Worm (Caenorhabditis elegans) whole organism, L4 larva: Measurements from ENCODE around the gene F46B6.5.
A peak's percentile ranks its signal among the peaks of the same experiment; 100 is the strongest.

ENCODE experiments used
- F10B5.3 ChIP-seq: sonication (generic microtip); optimal IDR thresholded peaks from 2 replicates; lab custom pipeline; 2016; ENCODE audit warnings: mild to moderate bottlenecking, missing genetic modification characterization, missing compliant biosample characterization
- F26F4.8 ChIP-seq: fragments of 200-800 bp; sonication (Bioruptor generic); conservative IDR thresholded peaks from 2 replicates; pipeline ENCODE4 v1.3.6; 2022; ENCODE audit warnings: missing genetic modification characterization, missing compliant biosample characterization
- F44E2.7 ChIP-seq: fragments of 200-800 bp; sonication (Bioruptor generic); IDR thresholded peaks from 2 replicates; pipeline ENCODE4 v2.1.2; 2022; ENCODE audit warnings: missing genetic modification characterization, missing compliant biosample characterization
- Y48G9A.11 ChIP-seq: fragments of 200-800 bp; sonication (Bioruptor generic); IDR thresholded peaks from 2 replicates; pipeline ENCODE4 v1.3.6; 2022; ENCODE audit warnings: missing genetic modification reagents, missing genetic modification characterization, missing compliant biosample characterization
- ZK337.2 ChIP-seq: fragments of 200-800 bp; sonication (Bioruptor generic); IDR thresholded peaks from 2 replicates; pipeline ENCODE4 v1.3.6; 2022; ENCODE audit warnings: missing genetic modification reagents, missing genetic modification characterization, missing compliant biosample characterization
- ZK546.5 ChIP-seq, 2 experiments: sonication (generic microtip); optimal IDR thresholded peaks; 2 replicates each; lab custom pipeline; 2017; ENCODE audit warnings: missing biosample characterization in 2 of 2, missing genetic modification characterization in 2 of 2
- aha-1 ChIP-seq: fragments of 150-350 bp; peaks from one replicate; lab custom pipeline; 2014; ENCODE audit warnings: missing biosample characterization, missing genetic modification characterization
- aly-2 ChIP-seq: sonication (generic microtip); optimal IDR thresholded peaks from 2 replicates; lab custom pipeline; 2018; ENCODE audit warnings: missing biosample characterization, missing genetic modification characterization
- arid-1 ChIP-seq: fragments of 200-800 bp; sonication (Bioruptor generic); conservative IDR thresholded peaks from 2 replicates; pipeline ENCODE4 v1.3.6; 2022; ENCODE audit warnings: missing genetic modification reagents, missing genetic modification characterization, missing compliant biosample characterization
- attf-4 ChIP-seq: sonication (generic microtip); optimal IDR thresholded peaks from 3 replicates; lab custom pipeline; 2017; ENCODE audit warnings: missing biosample characterization, missing genetic modification characterization
- ceh-20 ChIP-seq: fragments of 200-800 bp; sonication (Bioruptor generic); IDR thresholded peaks from 2 replicates; pipeline ENCODE4 v1.3.6; 2022; ENCODE audit warnings: missing genetic modification reagents, missing genetic modification characterization, missing compliant biosample characterization
- ces-1 ChIP-seq: fragments of 150-350 bp; sonication (generic microtip); optimal IDR thresholded peaks from 4 replicates; lab custom pipeline; 2014; ENCODE audit warnings: missing biosample characterization, missing genetic modification reagents, missing genetic modification characterization
- daf-16 ChIP-seq, 3 experiments: sonication (generic microtip); optimal IDR thresholded peaks; 2 replicates each; lab custom pipeline; 2016 to 2017; ENCODE audit warnings: missing genetic modification characterization in 3 of 3, missing genetic modification reagents in 3 of 3, mild to moderate bottlenecking in 2 of 3, missing compliant biosample characterization in 2 of 3, missing biosample characterization in 1 of 3, moderate library complexity in 1 of 3
- dmd-6 ChIP-seq: fragments of 200-800 bp; sonication (Bioruptor generic); IDR thresholded peaks from 2 replicates; pipeline ENCODE4 v1.3.6; 2022; ENCODE audit warnings: missing genetic modification reagents, missing genetic modification characterization, missing compliant biosample characterization
- dve-1 ChIP-seq: sonication (generic microtip); optimal IDR thresholded peaks from 2 replicates; lab custom pipeline; 2017; ENCODE audit warnings: antibody characterized with exemption, mild to moderate bottlenecking, missing genetic modification characterization, missing compliant biosample characterization; ENCODE audit not compliant: insufficient read depth
- egl-43 ChIP-seq: fragments of 200-800 bp; sonication (Bioruptor generic); IDR thresholded peaks from 2 replicates; pipeline ENCODE4 v1.3.6; 2022; ENCODE audit warnings: missing genetic modification reagents, missing genetic modification characterization, missing compliant biosample characterization
- hlh-11 ChIP-seq: fragments of 200-800 bp; sonication (Bioruptor generic); optimal IDR thresholded peaks from 2 replicates; lab custom pipeline; 2018; ENCODE audit warnings: mild to moderate bottlenecking, missing genetic modification characterization, missing compliant biosample characterization
- hlh-30 ChIP-seq: sonication (generic microtip); optimal IDR thresholded peaks from 2 replicates; lab custom pipeline; 2017; ENCODE audit warnings: antibody characterized with exemption, mild to moderate bottlenecking, missing genetic modification characterization, missing compliant biosample characterization; ENCODE audit not compliant: insufficient read depth
- lin-15B ChIP-seq: fragments of 150-350 bp; sonication (generic microtip); optimal IDR thresholded peaks from 3 replicates; lab custom pipeline; 2014; ENCODE audit warnings: missing biosample characterization, missing genetic modification characterization
- lin-29 ChIP-seq: fragments of 200-800 bp; sonication (Bioruptor generic); IDR thresholded peaks from 2 replicates; pipeline ENCODE4 v1.3.6; 2022; ENCODE audit warnings: missing genetic modification reagents, missing genetic modification characterization, missing compliant biosample characterization
- madf-5 ChIP-seq, 2 experiments: fragments of 200-800 bp; sonication (Bioruptor generic); IDR thresholded peaks; 2 replicates each; pipeline ENCODE4 v1.3.6; 2022; ENCODE audit warnings: missing compliant biosample characterization in 2 of 2, missing genetic modification characterization in 2 of 2
- mdl-1 ChIP-seq, 2 experiments: fragments of 150-350 bp in 1 of 2; sonication (generic microtip) in 1 of 2; optimal IDR thresholded peaks; 2 replicates each; lab custom pipeline; 2014 to 2017; ENCODE audit warnings: missing biosample characterization in 2 of 2, missing genetic modification characterization in 2 of 2
- mep-1 ChIP-seq: fragments of 150-350 bp; sonication (generic microtip); optimal IDR thresholded peaks from 3 replicates; lab custom pipeline; 2014; ENCODE audit warnings: missing biosample characterization, missing genetic modification characterization
- mxl-3 ChIP-seq: fragments of 200-800 bp; sonication (Bioruptor generic); optimal IDR thresholded peaks from 2 replicates; lab custom pipeline; 2018; ENCODE audit warnings: mild to moderate bottlenecking, missing genetic modification characterization, missing compliant biosample characterization
- nhr-10 ChIP-seq: fragments of 150-350 bp; optimal IDR thresholded peaks from 2 replicates; lab custom pipeline; 2014; ENCODE audit warnings: missing biosample characterization, missing genetic modification characterization
- nhr-111 ChIP-seq: fragments of 200-800 bp; sonication (Bioruptor generic); optimal IDR thresholded peaks from 2 replicates; lab custom pipeline; 2018; ENCODE audit warnings: mild to moderate bottlenecking, missing genetic modification characterization, missing compliant biosample characterization
- nhr-25 ChIP-seq: sonication (generic microtip); optimal IDR thresholded peaks from 2 replicates; lab custom pipeline; 2017; ENCODE audit warnings: missing genetic modification characterization, mild to moderate bottlenecking, missing compliant biosample characterization, antibody characterized with exemption, moderate library complexity, borderline replicate concordance; ENCODE audit not compliant: insufficient read depth
- nhr-28 ChIP-seq: fragments of 150-350 bp; optimal IDR thresholded peaks from 2 replicates; lab custom pipeline; 2014; ENCODE audit warnings: missing biosample characterization, missing genetic modification characterization
- nhr-41 ChIP-seq: fragments of 200-800 bp; sonication (Bioruptor generic); IDR thresholded peaks from 2 replicates; pipeline ENCODE4 v1.3.6; 2022; ENCODE audit warnings: missing genetic modification reagents, missing genetic modification characterization, missing compliant biosample characterization
- nhr-42 ChIP-seq: fragments of 200-800 bp; sonication (Bioruptor generic); IDR thresholded peaks from 2 replicates; pipeline ENCODE4 v1.3.6; 2022; ENCODE audit warnings: missing genetic modification characterization, missing compliant biosample characterization
- nhr-77 ChIP-seq: fragments of 150-350 bp; optimal IDR thresholded peaks from 2 replicates; lab custom pipeline; 2014; ENCODE audit warnings: missing biosample characterization, missing genetic modification characterization
- pqm-1 ChIP-seq: sonication (generic microtip); optimal IDR thresholded peaks from 2 replicates; lab custom pipeline; 2017; ENCODE audit warnings: missing biosample characterization, missing genetic modification characterization
- rbr-2 ChIP-seq: sonication (generic microtip); optimal IDR thresholded peaks from 2 replicates; lab custom pipeline; 2016; ENCODE audit warnings: missing genotype, missing genetic modification characterization, missing compliant biosample characterization
- saeg-2 ChIP-seq: fragments of 200-800 bp; sonication (Bioruptor generic); IDR thresholded peaks from 2 replicates; pipeline ENCODE4 v1.3.6; 2022; ENCODE audit warnings: missing genetic modification reagents, missing genetic modification characterization, missing compliant biosample characterization
- skn-1 ChIP-seq: fragments of 150-350 bp; optimal IDR thresholded peaks from 2 replicates; lab custom pipeline; 2014; ENCODE audit warnings: missing biosample characterization, missing genetic modification characterization
- snpc-1.2 ChIP-seq: fragments of 200-800 bp; sonication (Bioruptor generic); IDR thresholded peaks from 2 replicates; pipeline ENCODE4 v1.3.6; 2022; ENCODE audit warnings: missing genetic modification reagents, missing genetic modification characterization, missing compliant biosample characterization
- unc-39 ChIP-seq: sonication (generic microtip); optimal IDR thresholded peaks from 2 replicates; lab custom pipeline; 2017; ENCODE audit warnings: missing biosample characterization, missing genetic modification characterization
- unc-62 ChIP-seq, 3 experiments: fragments of 150-350 bp in 1 of 3; sonication (generic microtip); optimal IDR thresholded peaks in 2 of 3; peaks in 1 of 3; 1 replicate in 1 of 3; 2 replicates in 2 of 3; lab custom pipeline; 2014 to 2017; ENCODE audit warnings: missing biosample characterization in 3 of 3, missing genetic modification characterization in 3 of 3, missing genetic modification reagents in 3 of 3, missing genotype in 1 of 3
- zag-1 ChIP-seq: fragments of 150-350 bp; optimal IDR thresholded peaks from 2 replicates; lab custom pipeline; 2014; ENCODE audit warnings: missing biosample characterization, missing genetic modification characterization
- zip-11 ChIP-seq: fragments of 200-800 bp; sonication (Bioruptor generic); IDR thresholded peaks from 2 replicates; pipeline ENCODE4 v1.3.6; 2022; ENCODE audit warnings: missing genetic modification characterization, missing compliant biosample characterization
- ztf-7 ChIP-seq: fragments of 150-350 bp; optimal IDR thresholded peaks from 2 replicates; lab custom pipeline; 2014; ENCODE audit warnings: missing biosample characterization, missing genetic modification characterization

F46B6.5 gene

ce11 chrV:9740858-9741257 is 42.0 kb downstream of the F46B6.5 start, which contains the start of gene sta-2:
Gene sta-2, plus strand, starts transcription at chrV:9741206.
- TF ChIP-seq rbr-2 (no peak), mxl-3 (GFP tag; lab: Kevin White, UChicago) (peak; percentile 5), skn-1 (tag; lab: Kevin White, UChicago) (no peak), lin-15B (tag; lab: Kevin White, UChicago) (no peak), mep-1 (tag; lab: Kevin White, UChicago) (peak; percentile 0), hlh-30 (tag; lab: Kevin White, UChicago) (peak; percentile 57), nhr-25 (tag; lab: Kevin White, UChicago) (peak; percentile 31), hlh-11 (tag; lab: Kevin White, UChicago) (peak; percentile 19), egl-43 (GFP tag; lab: Robert Waterston, UW) (no peak), unc-62 (GFP tag; optimal IDR thresholded peaks at IDR 0.05 in 1 of 2; lab: Kevin White, UChicago) (peak in 1 of 2 experiments; percentile 64), unc-62 (tag; optimal IDR thresholded peaks at IDR 0.05; lab: Kevin White, UChicago) (no peak), zip-11 (GFP tag; lab: Robert Waterston, UW) (no peak), nhr-28 (tag; lab: Kevin White, UChicago) (peak; percentile 50), ZK337.2 (GFP tag; lab: Robert Waterston, UW) (no peak), F10B5.3 (tag; lab: Kevin White, UChicago) (no peak), nhr-42 (no peak), nhr-10 (no peak), nhr-111 (no peak), aly-2 (tag; lab: Kevin White, UChicago) (no peak), aha-1 (tag; lab: Kevin White, UChicago) (no peak), nhr-77 (no peak), ces-1 (no peak), dmd-6 (no peak), snpc-1.2 (GFP tag; lab: Robert Waterston, UW) (no peak), mdl-1 (tag; optimal IDR thresholded peaks at IDR 0.05; lab: Kevin White, UChicago) (peak in 1 of 2 experiments; percentile 26), ZK546.5 (tag; optimal IDR thresholded peaks at IDR 0.05; lab: Kevin White, UChicago) (no peak)

DNA sequence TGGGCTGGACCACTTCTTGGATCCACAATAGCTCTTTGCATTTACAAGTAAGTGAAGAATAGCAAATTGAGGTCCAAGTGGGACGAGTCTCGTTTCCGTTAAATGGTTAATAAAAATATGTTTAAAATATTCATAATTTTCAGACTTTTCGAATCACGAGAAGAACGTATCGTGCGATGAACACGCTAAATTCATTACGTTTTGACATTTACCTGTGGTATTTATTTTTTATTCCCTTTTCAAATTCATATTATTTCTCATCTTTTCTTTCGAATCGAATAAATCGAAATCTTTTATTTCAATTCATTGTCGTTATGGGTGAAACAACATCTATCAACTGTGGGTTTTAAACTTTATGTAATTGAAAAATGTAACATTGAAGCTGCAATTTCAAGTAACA is 43.5 kb downstream of the F46B6.5 start, which contains the start of gene marc-1:
Gene marc-1, plus strand, starts transcription at position 301 of the 400 bp plus-strand sequence.
- TF ChIP-seq nhr-77 = no peak
- no peak for TF ChIP-seq saeg-2 (GFP tag; lab: Robert Waterston, UW)
- TF ChIP-seq madf-5 (GFP tag; IDR thresholded peaks at IDR 0.05; lab: Robert Waterston, UW) = no peak

- TF ChIP-seq ztf-7 (tag; lab: Kevin White, UChicago) (no peak), zag-1 (tag; lab: Kevin White, UChicago) (no peak), mxl-3 (GFP tag; lab: Kevin White, UChicago) (no peak), unc-62 (GFP tag; optimal IDR thresholded peaks at IDR 0.05 in 1 of 2; lab: Kevin White, UChicago) (peak in 1 of 2 experiments; percentile 52), unc-62 (tag; optimal IDR thresholded peaks at IDR 0.05; lab: Kevin White, UChicago) (no peak), pqm-1 (tag; lab: Kevin White, UChicago) (peak; percentile 72), daf-16 (GFP tag; optimal IDR thresholded peaks at IDR 0.05; lab: Kevin White, UChicago) (no peak), daf-16 (tag; optimal IDR thresholded peaks at IDR 0.05; lab: Kevin White, UChicago) (peak; percentile 36), nhr-42 (no peak), dve-1 (tag; lab: Kevin White, UChicago) (no peak), Y48G9A.11 (GFP tag; lab: Robert Waterston, UW) (no peak), lin-29 (GFP tag; lab: Robert Waterston, UW) (no peak), F44E2.7 (GFP tag; lab: Robert Waterston, UW) (no peak), attf-4 (tag; lab: Kevin White, UChicago) (no peak), hlh-11 (tag; lab: Kevin White, UChicago) (peak; percentile 38), F26F4.8 (GFP tag; lab: Robert Waterston, UW) (no peak), dmd-6 (peak; percentile 53), arid-1 (GFP tag; lab: Robert Waterston, UW) (no peak), nhr-25 (tag; lab: Kevin White, UChicago) (no peak), nhr-41 (no peak), ceh-20 (GFP tag; lab: Robert Waterston, UW) (no peak), nhr-28 (tag; lab: Kevin White, UChicago) (peak; percentile 32), aha-1 (tag; lab: Kevin White, UChicago) (no peak), snpc-1.2 (GFP tag; lab: Robert Waterston, UW) (no peak), unc-39 (tag; lab: Kevin White, UChicago) (no peak)
Observed at ce11 chrV:9738077-9738705, 44.7 kb downstream of the F46B6.5 start.
